Fruit fly (Drosophila melanogaster) whole organism, embryonic: ENCODE measurements around the gene st.
A peak's percentile ranks its signal among the peaks of the same experiment; 100 is the strongest.

Experiments
- C15 ChIP-seq: fragments of 200-800 bp; sonication (Bioruptor generic); IDR thresholded peaks from 3 replicates; pipeline ENCODE4 v1.3.6; 2022; ENCODE audit warnings: missing biosample characterization, missing genetic modification characterization
- CG13287 ChIP-seq: fragments of 200-800 bp; sonication (Bioruptor generic); IDR thresholded peaks from 2 replicates; pipeline ENCODE4 v1.3.6; 2022; ENCODE audit warnings: missing biosample characterization, missing genetic modification characterization; ENCODE audit not compliant: partially characterized antibody
- CG17361 ChIP-seq: fragments of 200-800 bp; sonication (Bioruptor generic); IDR thresholded peaks from 3 replicates; pipeline ENCODE4 v1.3.6; 2022; ENCODE audit warnings: missing biosample characterization, missing genetic modification characterization
- CG4404 ChIP-seq: fragments of 200-800 bp; sonication (Bioruptor generic); IDR thresholded peaks from 2 replicates; pipeline ENCODE4 v1.3.6; 2022; ENCODE audit warnings: missing biosample characterization, missing genetic modification characterization
- CG7357 ChIP-seq: fragments of 200-800 bp; sonication (Bioruptor generic); IDR thresholded peaks from 3 replicates; pipeline ENCODE4 v1.3.6; 2022; ENCODE audit warnings: missing biosample characterization, missing genetic modification characterization
- Sox102F ChIP-seq: fragments of 200-800 bp; sonication (Bioruptor generic); optimal IDR thresholded peaks from 2 replicates; lab custom pipeline; 2018; ENCODE audit warnings: missing biosample characterization, mild to moderate bottlenecking, missing genetic modification characterization, moderate library complexity
- Sry-β ChIP-seq: fragments of 200-800 bp; sonication (Bioruptor generic); optimal IDR thresholded peaks from 2 replicates; lab custom pipeline; 2018; ENCODE audit warnings: missing biosample characterization, mild to moderate bottlenecking, missing genetic modification characterization, moderate library complexity
- danr ChIP-seq: fragments of 200-800 bp; sonication (Bioruptor generic); IDR thresholded peaks from 2 replicates; pipeline ENCODE4 v1.3.6; 2022; ENCODE audit warnings: missing biosample characterization, missing genetic modification characterization
- nom ChIP-seq: fragments of 200-800 bp; sonication (Bioruptor generic); optimal IDR thresholded peaks from 2 replicates; lab custom pipeline; 2017; ENCODE audit warnings: missing biosample characterization, missing genetic modification characterization, mild to moderate bottlenecking, moderate library complexity, missing genetic modification reagents

dm6 chr3L:16477730-16478129 is 19.7 kb upstream of the st start:
- TF ChIP-seq CG4404 (GFP tag; lab: Robert Waterston, UW), result no peak
- no peak for TF ChIP-seq C15
- TF ChIP-seq Sry-β (GFP tag; lab: Kevin White, UChicago), result no peak
- no peak for TF ChIP-seq Sox102F
- no peak for TF ChIP-seq CG13287 (GFP tag; lab: Robert Waterston, UW)
- TF ChIP-seq CG7357 (GFP tag; lab: Robert Waterston, UW), result no peak
- peak; percentile 9 for TF ChIP-seq nom (GFP tag; lab: Kevin White, UChicago)
- TF ChIP-seq danr (GFP tag; lab: Robert Waterston, UW), result no peak
- TF ChIP-seq CG17361 (GFP tag; lab: Robert Waterston, UW), result no peak
